Worm (Caenorhabditis elegans) whole organism, L4/young adult: ENCODE data around the gene C01G10.5.

Experiments used
- W03F9.2 ChIP-seq: fragments of 150-350 bp; optimal IDR thresholded peaks from 2 replicates; lab custom pipeline; 2014; ENCODE audit warnings: missing biosample characterization, missing genetic modification characterization
- dao-5 ChIP-seq: sonication (generic microtip); optimal IDR thresholded peaks from 2 replicates; lab custom pipeline; 2016; ENCODE audit warnings: missing genotype, missing genetic modification characterization, moderate library complexity, missing compliant biosample characterization
- him-1 ChIP-seq: sonication (generic microtip); optimal IDR thresholded peaks from 2 replicates; lab custom pipeline; 2016; ENCODE audit warnings: missing genotype, missing genetic modification reagents, missing genetic modification characterization, missing compliant biosample characterization

The C01G10.5 gene

ce11 chrV:15094749-15095148, 5.4 kb upstream of the C01G10.5 start, which contains the start of gene srx-78:
Gene srx-78 (plus strand): TSS chrV:15095049.
- TF ChIP-seq dao-5 (tag; lab: Kevin White, UChicago) (no peak), W03F9.2 (tag; lab: Kevin White, UChicago) (no peak), him-1 (tag; lab: Kevin White, UChicago) (no peak)

- TF ChIP-seq him-1 (tag; lab: Kevin White, UChicago): no peak
These were observed 3.3 kb upstream of the C01G10.5 start, which contains the start of gene txt-12 for ce11 chrV:15092666-15093065. Gene txt-12 (plus strand): TSS chrV:15092966.

- TF ChIP-seq W03F9.2 (tag; lab: Kevin White, UChicago) (no peak), him-1 (tag; lab: Kevin White, UChicago) (no peak), dao-5 (tag; lab: Kevin White, UChicago) (no peak)
These were observed 1.1 kb upstream of the C01G10.5 start, which contains the start of gene C01G10.17 for ce11 chrV:15090457-15090856. Gene C01G10.17 (plus strand): TSS chrV:15090757.

ce11 chrV:15088613-15089012, 725 bp downstream of the C01G10.5 start, which contains the start of gene C01G10.18:
Gene C01G10.18 (minus strand): TSS chrV:15088713.
- TF ChIP-seq W03F9.2 (tag; lab: Kevin White, UChicago) (no peak), him-1 (tag; lab: Kevin White, UChicago) (no peak), dao-5 (tag; lab: Kevin White, UChicago) (no peak)

ce11 chrV:15087207-15087706, 2.1 kb downstream of the C01G10.5 start, which contains the start of the genes C01G10.15 and C01G10.6:
Gene C01G10.15 (minus strand): TSS chrV:15087307.
Gene C01G10.6 (plus strand): TSS chrV:15087656.
- TF ChIP-seq dao-5 (tag; lab: Kevin White, UChicago) (no peak), W03F9.2 (tag; lab: Kevin White, UChicago) (no peak), him-1 (tag; lab: Kevin White, UChicago) (no peak)

ce11 chrV:15085335-15085800, 4.0 kb downstream of the C01G10.5 start, which contains the start of the genes ahsa-1 and C01G10.7:
Gene ahsa-1 (minus strand): TSS chrV:15085385.
Gene C01G10.7 (plus strand): TSS chrV:15085747.
- peak; percentile 88 for TF ChIP-seq him-1 (tag; lab: Kevin White, UChicago)
- peak; percentile 96 for TF ChIP-seq W03F9.2 (tag; lab: Kevin White, UChicago)
- no peak for TF ChIP-seq dao-5 (tag; lab: Kevin White, UChicago)

- TF ChIP-seq him-1 (tag; lab: Kevin White, UChicago) (no peak), W03F9.2 (tag; lab: Kevin White, UChicago) (no peak), dao-5 (tag; lab: Kevin White, UChicago) (no peak)
These were observed 5.7 kb downstream of the C01G10.5 start for ce11 chrV:15083659-15084058.

ce11 chrV:15082291-15082690, 7.0 kb downstream of the C01G10.5 start, which contains the start of the genes C01G10.10 and C01G10.9:
Gene C01G10.10 (minus strand): TSS chrV:15082441.
Gene C01G10.9 (plus strand): TSS chrV:15082530.
- TF ChIP-seq dao-5 (tag; lab: Kevin White, UChicago): no peak
- TF ChIP-seq W03F9.2 (tag; lab: Kevin White, UChicago): peak; percentile 72
- peak; percentile 61 for TF ChIP-seq him-1 (tag; lab: Kevin White, UChicago)

ce11 chrV:15078560-15078959, 10.8 kb downstream of the C01G10.5 start:
- TF ChIP-seq W03F9.2 (tag; lab: Kevin White, UChicago): no peak
- no peak for TF ChIP-seq him-1 (tag; lab: Kevin White, UChicago)
- no peak for TF ChIP-seq dao-5 (tag; lab: Kevin White, UChicago)

- TF ChIP-seq him-1 (tag; lab: Kevin White, UChicago) (peak; percentile 3), W03F9.2 (tag; lab: Kevin White, UChicago) (no peak)
These were observed 14.4 kb downstream of the C01G10.5 start for ce11 chrV:15074907-15075306.

- no peak for TF ChIP-seq dao-5 (tag; lab: Kevin White, UChicago)
- no peak for TF ChIP-seq him-1 (tag; lab: Kevin White, UChicago)
These were observed 16.6 kb downstream of the C01G10.5 start for ce11 chrV:15072738-15073137.

- TF ChIP-seq him-1 (tag; lab: Kevin White, UChicago) (peak; percentile 68), dao-5 (tag; lab: Kevin White, UChicago) (no peak), W03F9.2 (tag; lab: Kevin White, UChicago) (no peak)
These were observed 18.1 kb downstream of the C01G10.5 start, which contains the start of gene unc-76 for ce11 chrV:15071015-15071810. Gene unc-76 (plus strand): TSS chrV:15071760.

- no peak for TF ChIP-seq dao-5 (tag; lab: Kevin White, UChicago)
- TF ChIP-seq him-1 (tag; lab: Kevin White, UChicago): no peak
- TF ChIP-seq W03F9.2 (tag; lab: Kevin White, UChicago): no peak
These were observed 19.8 kb downstream of the C01G10.5 start for ce11 chrV:15069435-15069985.
